Worm (Caenorhabditis elegans) whole organism, L4 larva: Measurements from ENCODE around the gene spin-4.

ENCODE experiments used
- D1046.2 ChIP-seq: fragments of 200-800 bp; sonication (Bioruptor generic); IDR thresholded peaks from 2 replicates; pipeline ENCODE4 v1.3.6; 2022; ENCODE audit warnings: missing genetic modification characterization, missing compliant biosample characterization
- F10B5.3 ChIP-seq: sonication (generic microtip); optimal IDR thresholded peaks from 2 replicates; lab custom pipeline; 2016; ENCODE audit warnings: mild to moderate bottlenecking, missing genetic modification characterization, missing compliant biosample characterization
- F44E2.7 ChIP-seq: fragments of 200-800 bp; sonication (Bioruptor generic); IDR thresholded peaks from 2 replicates; pipeline ENCODE4 v2.1.2; 2022; ENCODE audit warnings: missing genetic modification characterization, missing compliant biosample characterization
- R02D3.7 ChIP-seq: fragments of 150-350 bp; sonication (generic microtip); optimal IDR thresholded peaks from 3 replicates; lab custom pipeline; 2014; ENCODE audit warnings: missing biosample characterization, missing genetic modification characterization
- T20F7.1 ChIP-seq: fragments of 200-800 bp; sonication (Bioruptor generic); optimal IDR thresholded peaks from 2 replicates; lab custom pipeline; 2018; ENCODE audit warnings: mild to moderate bottlenecking, missing genetic modification characterization, missing compliant biosample characterization
- ama-1 ChIP-seq: fragments of 150-350 bp; optimal IDR thresholded peaks from 2 replicates; lab custom pipeline; 2014; ENCODE audit warnings: inconsistent platforms, mixed read lengths
- ceh-44 ChIP-seq: fragments of 200-800 bp; sonication (Bioruptor generic); IDR thresholded peaks from 2 replicates; pipeline ENCODE4 v1.3.6; 2022; ENCODE audit warnings: missing genetic modification reagents, missing genetic modification characterization, missing compliant biosample characterization
- ceh-62 ChIP-seq: sonication (generic microtip); optimal IDR thresholded peaks from 2 replicates; lab custom pipeline; 2017; ENCODE audit warnings: missing biosample characterization, missing genetic modification characterization
- daf-12 ChIP-seq: fragments of 150-350 bp; optimal IDR thresholded peaks from 2 replicates; lab custom pipeline; 2014; ENCODE audit warnings: missing biosample characterization, missing genetic modification reagents, missing genetic modification characterization
- daf-16 ChIP-seq, 3 experiments: sonication (generic microtip); optimal IDR thresholded peaks; 2 replicates each; lab custom pipeline; 2016 to 2017; ENCODE audit warnings: missing genetic modification characterization in 3 of 3, missing genetic modification reagents in 3 of 3, mild to moderate bottlenecking in 2 of 3, missing compliant biosample characterization in 2 of 3, missing biosample characterization in 1 of 3, moderate library complexity in 1 of 3
- daf-8 ChIP-seq: fragments of 200-800 bp; sonication (Bioruptor generic); IDR thresholded peaks from 2 replicates; pipeline ENCODE4 v1.3.6; 2022; ENCODE audit warnings: missing genetic modification characterization, missing compliant biosample characterization
- dmd-8 ChIP-seq: fragments of 200-800 bp; sonication (Bioruptor generic); IDR thresholded peaks from 2 replicates; pipeline ENCODE4 v1.3.6; 2022; ENCODE audit warnings: missing genetic modification characterization, missing compliant biosample characterization
- dpl-1 ChIP-seq: fragments of 150-350 bp; optimal IDR thresholded peaks from 2 replicates; lab custom pipeline; 2014; ENCODE audit warnings: missing biosample characterization, missing genetic modification reagents, missing genetic modification characterization
- dve-1 ChIP-seq: sonication (generic microtip); optimal IDR thresholded peaks from 2 replicates; lab custom pipeline; 2017; ENCODE audit warnings: antibody characterized with exemption, mild to moderate bottlenecking, missing genetic modification characterization, missing compliant biosample characterization; ENCODE audit not compliant: insufficient read depth
- egl-27 ChIP-seq: sonication (generic microtip); optimal IDR thresholded peaks from 3 replicates; lab custom pipeline; 2017; ENCODE audit warnings: missing biosample characterization, missing genetic modification reagents, missing genetic modification characterization
- hmg-1.1 ChIP-seq: fragments of 200-800 bp; sonication (Bioruptor generic); IDR thresholded peaks from 2 replicates; pipeline ENCODE4 v1.3.6; 2022; ENCODE audit warnings: missing genetic modification reagents, missing genetic modification characterization, missing compliant biosample characterization
- jun-1 ChIP-seq: fragments of 150-350 bp; optimal IDR thresholded peaks from 2 replicates; lab custom pipeline; 2014; ENCODE audit warnings: missing biosample characterization, missing genetic modification reagents, missing genetic modification characterization
- lin-15B ChIP-seq: fragments of 150-350 bp; sonication (generic microtip); optimal IDR thresholded peaks from 3 replicates; lab custom pipeline; 2014; ENCODE audit warnings: missing biosample characterization, missing genetic modification characterization
- lin-38 ChIP-seq: fragments of 200-800 bp; sonication (Bioruptor generic); IDR thresholded peaks from 2 replicates; pipeline ENCODE4 v1.3.6; 2022; ENCODE audit warnings: missing genetic modification reagents, missing genetic modification characterization, missing compliant biosample characterization
- lsy-2 ChIP-seq, 2 experiments: fragments of 150-350 bp in 1 of 2; sonication (generic microtip) in 1 of 2; optimal IDR thresholded peaks; 2 replicates each; lab custom pipeline; 2014 to 2017; ENCODE audit warnings: missing biosample characterization in 2 of 2, missing genetic modification characterization in 2 of 2
- mdl-1 ChIP-seq, 2 experiments: fragments of 150-350 bp in 1 of 2; sonication (generic microtip) in 1 of 2; optimal IDR thresholded peaks; 2 replicates each; lab custom pipeline; 2014 to 2017; ENCODE audit warnings: missing biosample characterization in 2 of 2, missing genetic modification characterization in 2 of 2
- mdt-29 ChIP-seq: fragments of 200-800 bp; sonication (Bioruptor generic); IDR thresholded peaks from 2 replicates; pipeline ENCODE4 v1.3.6; 2022; ENCODE audit warnings: missing genetic modification reagents, missing genetic modification characterization, missing compliant biosample characterization
- mep-1 ChIP-seq: fragments of 150-350 bp; sonication (generic microtip); optimal IDR thresholded peaks from 3 replicates; lab custom pipeline; 2014; ENCODE audit warnings: missing biosample characterization, missing genetic modification characterization
- mxl-2 ChIP-seq: fragments of 200-800 bp; sonication (Bioruptor generic); conservative IDR thresholded peaks from 2 replicates; pipeline ENCODE4 v1.3.6; 2022; ENCODE audit warnings: missing genetic modification reagents, missing genetic modification characterization, missing compliant biosample characterization
- mxl-3 ChIP-seq: fragments of 200-800 bp; sonication (Bioruptor generic); optimal IDR thresholded peaks from 2 replicates; lab custom pipeline; 2018; ENCODE audit warnings: mild to moderate bottlenecking, missing genetic modification characterization, missing compliant biosample characterization
- nhr-10 ChIP-seq: fragments of 150-350 bp; optimal IDR thresholded peaks from 2 replicates; lab custom pipeline; 2014; ENCODE audit warnings: missing biosample characterization, missing genetic modification characterization
- nhr-237 ChIP-seq: sonication (generic microtip); optimal IDR thresholded peaks from 2 replicates; lab custom pipeline; 2017; ENCODE audit warnings: missing biosample characterization, missing genetic modification characterization
- nhr-42 ChIP-seq: fragments of 200-800 bp; sonication (Bioruptor generic); IDR thresholded peaks from 2 replicates; pipeline ENCODE4 v1.3.6; 2022; ENCODE audit warnings: missing genetic modification characterization, missing compliant biosample characterization
- nhr-6 ChIP-seq: fragments of 150-350 bp; optimal IDR thresholded peaks from 2 replicates; lab custom pipeline; 2014; ENCODE audit warnings: missing biosample characterization, missing genetic modification characterization
- pqm-1 ChIP-seq: sonication (generic microtip); optimal IDR thresholded peaks from 2 replicates; lab custom pipeline; 2017; ENCODE audit warnings: missing biosample characterization, missing genetic modification characterization
- rbr-2 ChIP-seq: sonication (generic microtip); optimal IDR thresholded peaks from 2 replicates; lab custom pipeline; 2016; ENCODE audit warnings: missing genotype, missing genetic modification characterization, missing compliant biosample characterization
- sdz-12 ChIP-seq: fragments of 200-800 bp; sonication (Bioruptor generic); optimal IDR thresholded peaks from 2 replicates; lab custom pipeline; 2018; ENCODE audit warnings: mild to moderate bottlenecking, missing genetic modification characterization, missing compliant biosample characterization
- set-16 ChIP-seq: fragments of 200-800 bp; sonication (Bioruptor generic); IDR thresholded peaks from 2 replicates; pipeline ENCODE4 v1.3.6; 2022; ENCODE audit warnings: missing genetic modification reagents, missing genetic modification characterization, missing compliant biosample characterization
- skn-1 ChIP-seq: fragments of 150-350 bp; optimal IDR thresholded peaks from 2 replicates; lab custom pipeline; 2014; ENCODE audit warnings: missing biosample characterization, missing genetic modification characterization
- snpc-4 ChIP-seq: fragments of 150-350 bp; optimal IDR thresholded peaks from 2 replicates; lab custom pipeline; 2014; ENCODE audit warnings: missing biosample characterization, missing genetic modification characterization
- spr-1 ChIP-seq: sonication (generic microtip); optimal IDR thresholded peaks from 2 replicates; lab custom pipeline; 2016; ENCODE audit warnings: mild to moderate bottlenecking, missing genetic modification characterization, missing compliant biosample characterization
- tag-97 ChIP-seq: fragments of 200-800 bp; sonication (Bioruptor generic); IDR thresholded peaks from 2 replicates; pipeline ENCODE4 v1.3.6; 2022; ENCODE audit warnings: missing genetic modification characterization, missing compliant biosample characterization
- tra-1 ChIP-seq: fragments of 200-800 bp; sonication (Bioruptor generic); IDR thresholded peaks from 2 replicates; pipeline ENCODE4 v1.3.6; 2022; ENCODE audit warnings: missing genetic modification reagents, missing genetic modification characterization, missing compliant biosample characterization
- unc-130 ChIP-seq: sonication (generic microtip); optimal IDR thresholded peaks from 2 replicates; lab custom pipeline; 2016; ENCODE audit warnings: missing genetic modification reagents, missing genetic modification characterization, missing compliant biosample characterization
- zfp-3 ChIP-seq: fragments of 200-800 bp; sonication (Bioruptor generic); conservative IDR thresholded peaks from 2 replicates; pipeline ENCODE4 v1.3.6; 2022; ENCODE audit warnings: missing genetic modification reagents, missing genetic modification characterization, missing compliant biosample characterization
- ztf-11 ChIP-seq: fragments of 150-350 bp; optimal IDR thresholded peaks from 2 replicates; lab custom pipeline; 2014; ENCODE audit warnings: missing biosample characterization, missing genetic modification characterization

Gene spin-4

DNA sequence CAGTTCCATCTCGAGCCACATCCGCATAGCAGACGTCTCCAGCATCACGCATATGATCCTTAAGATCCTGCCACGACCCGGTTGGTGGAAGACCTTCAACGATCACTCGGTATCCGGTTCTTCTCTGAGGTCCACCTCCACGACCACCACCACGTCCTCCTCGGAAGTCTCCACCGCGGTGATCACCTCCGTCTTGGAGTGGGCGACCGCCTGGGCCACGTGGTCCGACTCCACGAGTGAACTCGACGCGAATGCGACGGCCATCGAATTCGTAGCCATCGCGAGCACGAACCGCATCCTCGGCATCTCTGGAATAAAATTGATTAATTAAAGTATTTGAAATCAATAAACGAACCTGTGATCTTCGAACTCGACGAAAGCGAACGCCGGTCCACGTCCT is 736 bp upstream of the spin-4 start:
- TF ChIP-seq D1046.2 (GFP tag; lab: Robert Waterston, UW) (0 out of 2 replicates have a peak, but pooled peaks have one; percentile 45), R02D3.7 (tag; lab: Kevin White, UChicago) (no peak), mxl-3 (no peak), set-16 (GFP tag; lab: Robert Waterston, UW) (peak; percentile 81)

DNA sequence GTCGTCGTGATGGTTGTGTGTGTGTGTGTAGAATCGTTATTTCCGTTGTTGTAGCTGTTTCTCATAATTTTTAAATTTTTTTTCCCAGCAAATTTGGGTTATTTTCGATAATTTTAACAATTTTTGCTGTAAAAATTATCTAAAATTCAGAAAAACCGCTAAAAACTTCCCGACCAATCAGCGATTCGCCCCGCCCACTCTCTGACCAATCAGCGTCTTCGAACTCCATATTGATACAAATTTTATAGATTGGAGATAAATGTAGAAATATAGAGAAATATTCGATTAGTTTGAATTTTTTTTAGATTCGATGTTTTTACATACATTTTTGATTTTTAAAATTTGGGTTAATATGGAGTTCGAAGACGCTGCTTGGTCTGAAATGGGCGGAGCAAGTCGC is 9.5 kb downstream of the spin-4 start:
- TF ChIP-seq nhr-237 (tag; lab: Kevin White, UChicago) (no peak), sdz-12 (GFP tag; lab: Kevin White, UChicago) (no peak), mdl-1 (tag; optimal IDR thresholded peaks at IDR 0.05; lab: Kevin White, UChicago) (no peak), mxl-2 (GFP tag; lab: Robert Waterston, UW) (no peak), tra-1 (GFP tag; lab: Robert Waterston, UW) (no peak), daf-12 (tag; lab: Kevin White, UChicago) (no peak), F44E2.7 (GFP tag; lab: Robert Waterston, UW) (no peak), dpl-1 (GFP tag; lab: Kevin White, UChicago) (no peak), snpc-4 (tag; lab: Kevin White, UChicago) (no peak)

DNA sequence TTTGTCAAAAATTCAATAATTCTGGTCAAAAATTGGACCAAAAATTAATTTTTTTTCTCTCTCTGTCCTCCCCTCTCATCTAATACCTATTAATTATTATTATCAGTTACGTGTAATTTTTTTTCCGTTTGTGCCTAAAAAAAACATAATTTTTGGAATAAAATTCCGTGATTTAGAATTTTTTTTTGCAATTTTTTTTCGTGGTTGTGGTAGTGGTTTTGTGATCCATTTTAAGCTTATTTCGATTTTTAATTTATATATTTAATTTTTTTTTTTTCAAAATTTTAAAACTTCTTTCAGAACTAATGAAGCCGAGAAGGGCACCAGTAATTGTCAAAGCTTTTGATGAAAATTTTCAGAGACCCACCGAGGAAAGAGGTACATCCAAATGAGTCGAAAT is 11.1 kb downstream of the spin-4 start, which contains the start of gene sas-1:
Gene sas-1, plus strand, starts transcription at position 301 of the 400 bp plus-strand sequence.
- TF ChIP-seq daf-12 (tag; lab: Kevin White, UChicago): no peak

DNA sequence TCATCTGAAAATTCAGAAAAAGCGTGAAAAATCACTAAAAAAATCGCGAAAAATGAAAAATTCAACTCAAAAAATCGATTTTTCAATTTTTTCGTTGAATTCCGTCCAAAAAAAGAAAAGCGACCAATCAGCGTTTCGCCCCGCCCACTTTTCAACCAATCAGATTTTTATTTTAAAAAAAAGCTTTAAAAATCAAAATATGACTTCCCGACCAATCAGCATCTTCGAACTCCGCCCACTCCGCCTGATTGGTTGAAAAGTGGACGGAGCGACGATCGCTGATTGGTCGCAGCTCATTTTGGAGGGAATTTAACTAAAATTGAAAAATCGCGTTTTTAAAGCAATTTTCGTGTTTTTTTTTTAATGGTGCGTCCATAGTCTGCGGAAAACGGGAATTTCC is 14.3 kb downstream of the spin-4 start:
- no peak for TF ChIP-seq R02D3.7 (tag; lab: Kevin White, UChicago)
- no peak for TF ChIP-seq daf-16 (GFP tag; optimal IDR thresholded peaks at IDR 0.05; lab: Kevin White, UChicago)
- no peak for TF ChIP-seq daf-16 (tag; optimal IDR thresholded peaks at IDR 0.05; lab: Kevin White, UChicago)
- TF ChIP-seq unc-130 (GFP tag; lab: Kevin White, UChicago): no peak
- no peak for TF ChIP-seq nhr-42 (GFP tag; lab: Robert Waterston, UW)
- no peak for TF ChIP-seq mdt-29 (GFP tag; lab: Robert Waterston, UW)
- TF ChIP-seq egl-27: no peak
- TF ChIP-seq ama-1: no peak
- TF ChIP-seq nhr-6 (tag; lab: Kevin White, UChicago): no peak
- TF ChIP-seq dpl-1 (GFP tag; lab: Kevin White, UChicago): no peak
- TF ChIP-seq dmd-8 (GFP tag; lab: Robert Waterston, UW): no peak
- TF ChIP-seq lin-38: no peak
- TF ChIP-seq ceh-62 (tag; lab: Kevin White, UChicago): no peak
- no peak for TF ChIP-seq snpc-4 (tag; lab: Kevin White, UChicago)
- no peak for TF ChIP-seq hmg-1.1 (GFP tag; lab: Robert Waterston, UW)
- no peak for TF ChIP-seq lin-15B (tag; lab: Kevin White, UChicago)
- no peak for TF ChIP-seq pqm-1
- TF ChIP-seq skn-1 (tag; lab: Kevin White, UChicago): no peak
- no peak for TF ChIP-seq rbr-2 (tag; lab: Kevin White, UChicago)

DNA sequence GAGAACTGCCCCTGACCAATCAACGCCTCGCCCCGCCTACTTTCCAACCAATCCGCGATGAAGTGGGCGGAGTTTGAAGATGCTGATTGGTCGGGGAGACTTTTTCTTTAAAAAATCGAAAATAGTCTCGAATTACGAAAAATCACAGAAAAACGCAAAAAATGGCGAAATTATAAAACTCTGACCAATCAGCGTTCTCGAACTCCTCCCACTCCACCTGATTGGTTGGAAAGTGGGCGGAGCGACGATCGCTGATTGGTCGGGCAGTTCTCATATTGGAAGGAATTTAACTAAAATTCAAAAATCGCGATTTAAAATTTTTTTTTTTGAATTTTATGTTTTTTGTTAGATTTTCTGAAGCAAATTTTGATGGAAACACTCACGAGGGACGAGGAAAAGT is 15.1 kb downstream of the spin-4 start:
- TF ChIP-seq nhr-42 (GFP tag; lab: Robert Waterston, UW) (no peak), jun-1 (tag; lab: Kevin White, UChicago) (no peak), zfp-3 (GFP tag; lab: Robert Waterston, UW) (no peak), T20F7.1 (no peak), nhr-10 (tag; lab: Kevin White, UChicago) (no peak), lin-15B (tag; lab: Kevin White, UChicago) (no peak), lsy-2 (tag; optimal IDR thresholded peaks at IDR 0.05; lab: Kevin White, UChicago) (no peak), set-16 (GFP tag; lab: Robert Waterston, UW) (no peak), mep-1 (tag; lab: Kevin White, UChicago) (no peak), dve-1 (tag; lab: Kevin White, UChicago) (no peak), ceh-44 (GFP tag; lab: Robert Waterston, UW) (no peak), F10B5.3 (tag; lab: Kevin White, UChicago) (no peak), tag-97 (GFP tag; lab: Robert Waterston, UW) (no peak), daf-8 (GFP tag; lab: Robert Waterston, UW) (no peak), snpc-4 (tag; lab: Kevin White, UChicago) (no peak), spr-1 (no peak), ztf-11 (tag; lab: Kevin White, UChicago) (no peak)
- TF ChIP-seq, all 104 proteins: peak for 0
